Worm (Caenorhabditis elegans) whole organism, early embryonic: ENCODE results near the gene clec-117.

Source experiments
- ama-1 ChIP-seq: fragments of 150-350 bp; optimal IDR thresholded peaks from 2 replicates; lab custom pipeline; 2014
- ceh-13 ChIP-seq: fragments of 200-800 bp; sonication (Bioruptor generic); optimal IDR thresholded peaks from 2 replicates; lab custom pipeline; 2018; ENCODE audit warnings: mild to moderate bottlenecking, missing genetic modification characterization, missing compliant biosample characterization
- ceh-36 ChIP-seq: sonication (generic microtip); optimal IDR thresholded peaks from 2 replicates; lab custom pipeline; 2016; ENCODE audit warnings: missing genetic modification characterization, inconsistent platforms, missing compliant biosample characterization
- ets-7 ChIP-seq: sonication (generic microtip); optimal IDR thresholded peaks from 2 replicates; lab custom pipeline; 2016; ENCODE audit warnings: missing genotype, missing genetic modification characterization, missing compliant biosample characterization
- flt-1 ChIP-seq: fragments of 200-800 bp; sonication (Bioruptor generic); IDR thresholded peaks from 2 replicates; pipeline ENCODE4 v1.3.6; 2022; ENCODE audit warnings: missing genetic modification characterization, missing compliant biosample characterization
- hmg-4 ChIP-seq: fragments of 200-800 bp; sonication (Bioruptor generic); optimal IDR thresholded peaks from 2 replicates; lab custom pipeline; 2018; ENCODE audit warnings: mild to moderate bottlenecking, missing genetic modification characterization, missing compliant biosample characterization
- hnd-1 ChIP-seq: sonication (generic microtip); optimal IDR thresholded peaks from 2 replicates; lab custom pipeline; 2016; ENCODE audit warnings: missing genetic modification characterization, missing compliant biosample characterization
- pes-1 ChIP-seq: fragments of 200-800 bp; sonication (Bioruptor generic); IDR thresholded peaks from 2 replicates; pipeline ENCODE4 v1.3.6; 2022; ENCODE audit warnings: missing genetic modification reagents, missing genetic modification characterization, missing compliant biosample characterization
- scrt-1 ChIP-seq: fragments of 200-800 bp; sonication (Bioruptor generic); IDR thresholded peaks from 2 replicates; pipeline ENCODE4 v1.3.6; 2022; ENCODE audit warnings: missing genetic modification characterization, missing compliant biosample characterization
- sea-1 ChIP-seq: fragments of 200-800 bp; sonication (Bioruptor generic); conservative IDR thresholded peaks from 2 replicates; pipeline ENCODE4 v1.3.6; 2022; ENCODE audit warnings: missing genetic modification characterization, missing compliant biosample characterization
- tbx-37 ChIP-seq: fragments of 200-800 bp; sonication (Bioruptor generic); conservative IDR thresholded peaks from 2 replicates; pipeline ENCODE4 v1.3.6; 2022; ENCODE audit warnings: missing genetic modification reagents, missing genetic modification characterization, missing compliant biosample characterization
- tra-4 ChIP-seq: sonication (generic microtip); optimal IDR thresholded peaks from 2 replicates; lab custom pipeline; 2017; ENCODE audit warnings: missing genetic modification characterization, missing compliant biosample characterization

DNA sequence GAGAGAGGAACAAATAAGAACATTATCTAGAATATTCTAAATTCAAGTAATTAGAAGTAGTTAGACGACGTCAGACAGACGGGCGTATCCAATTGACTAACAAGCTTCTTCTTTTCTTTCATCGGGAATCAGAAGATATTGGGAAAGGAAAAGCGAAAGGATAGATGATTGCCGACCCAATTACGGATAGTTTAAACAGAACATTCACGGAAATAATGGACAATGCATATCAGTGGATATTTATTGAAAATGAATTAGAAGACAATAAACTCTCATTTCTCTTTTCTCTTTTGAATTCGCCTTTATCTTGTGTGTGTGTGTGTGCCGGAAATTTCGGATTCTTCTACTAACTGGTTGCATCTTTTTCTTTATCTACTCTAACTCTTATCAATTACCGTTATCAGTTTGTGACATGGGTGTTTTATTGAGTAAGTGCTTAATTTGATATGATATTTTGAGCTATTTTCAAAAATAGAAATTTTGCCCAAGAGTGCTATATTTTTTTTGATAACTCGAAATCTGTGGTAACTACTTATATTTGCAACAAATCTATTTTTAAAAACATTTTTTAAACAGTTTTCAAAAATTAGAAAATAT is 37.1 kb upstream of the clec-117 start:
- TF ChIP-seq pes-1 (GFP tag; lab: Robert Waterston, UW) = no peak
- TF ChIP-seq ama-1 (lab: Kevin White, UChicago) = no peak
- TF ChIP-seq hmg-4 (GFP tag; lab: Kevin White, UChicago) = no peak
- no peak for TF ChIP-seq tbx-37 (GFP tag; lab: Robert Waterston, UW)
- no peak for TF ChIP-seq flt-1 (GFP tag; lab: Robert Waterston, UW)
- no peak for TF ChIP-seq ets-7 (tag; lab: Kevin White, UChicago)
- no peak for TF ChIP-seq hnd-1 (tag; lab: Kevin White, UChicago)
- no peak for TF ChIP-seq tra-4 (tag; lab: Kevin White, UChicago)
- no peak for TF ChIP-seq ceh-36 (tag; lab: Kevin White, UChicago)
- TF ChIP-seq sea-1 (GFP tag; lab: Robert Waterston, UW) = no peak
- TF ChIP-seq scrt-1 (GFP tag; lab: Robert Waterston, UW) = no peak
- TF ChIP-seq ceh-13 = no peak
